Fruit fly (Drosophila melanogaster) whole organism, embryonic: ENCODE results near the gene CG16775.

Experiments used
- Abd-B ChIP-seq: fragments of 200-800 bp; sonication (Bioruptor generic); optimal IDR thresholded peaks from 2 replicates; lab custom pipeline; 2018; ENCODE audit warnings: missing biosample characterization, mild to moderate bottlenecking, missing genetic modification characterization, moderate library complexity
- CG10543 ChIP-seq: fragments of 200-800 bp; sonication (Bioruptor generic); optimal IDR thresholded peaks from 3 replicates; lab custom pipeline; 2017; ENCODE audit warnings: missing biosample characterization, mild to moderate bottlenecking, missing genetic modification characterization, moderate library complexity
- CG11504 ChIP-seq: fragments of 200-800 bp; sonication (Bioruptor generic); optimal IDR thresholded peaks from 3 replicates; lab custom pipeline; 2019; ENCODE audit warnings: missing biosample characterization, mild to moderate bottlenecking, missing genetic modification characterization, moderate library complexity
- CG14667 ChIP-seq: fragments of 200-800 bp; sonication (Bioruptor generic); IDR thresholded peaks from 2 replicates; pipeline ENCODE4 v1.3.6; 2022; ENCODE audit warnings: missing biosample characterization, missing genetic modification characterization
- CG14860 ChIP-seq: fragments of 200-800 bp; sonication (Bioruptor generic); IDR thresholded peaks from 3 replicates; pipeline ENCODE4 v1.3.6; 2022; ENCODE audit warnings: missing biosample characterization, missing genetic modification characterization; ENCODE audit not compliant: partially characterized antibody
- CG17361 ChIP-seq: fragments of 200-800 bp; sonication (Bioruptor generic); IDR thresholded peaks from 3 replicates; pipeline ENCODE4 v1.3.6; 2022; ENCODE audit warnings: missing biosample characterization, missing genetic modification characterization
- CG17612 ChIP-seq: fragments of 200-800 bp; sonication (Bioruptor generic); IDR thresholded peaks from 2 replicates; pipeline ENCODE4 v1.3.6; 2022; ENCODE audit warnings: missing biosample characterization, missing genetic modification characterization
- CG18011 ChIP-seq: fragments of 200-800 bp; sonication (Bioruptor generic); optimal IDR thresholded peaks from 2 replicates; lab custom pipeline; 2017; ENCODE audit warnings: missing biosample characterization, missing genetic modification characterization, mild to moderate bottlenecking, moderate library complexity, missing genotype
- CG1832 ChIP-seq: fragments of 200-800 bp; sonication (Bioruptor generic); optimal IDR thresholded peaks from 2 replicates; lab custom pipeline; 2017; ENCODE audit warnings: missing biosample characterization, mild to moderate bottlenecking, missing genetic modification characterization, inconsistent platforms
- CG18599 ChIP-seq: fragments of 200-800 bp; sonication (Bioruptor generic); optimal IDR thresholded peaks from 3 replicates; lab custom pipeline; 2017; ENCODE audit warnings: missing biosample characterization, missing genetic modification characterization, mild to moderate bottlenecking, moderate library complexity, missing genetic modification reagents
- CG18619 ChIP-seq: fragments of 200-800 bp; sonication (Bioruptor generic); optimal IDR thresholded peaks from 3 replicates; lab custom pipeline; 2017; ENCODE audit warnings: missing biosample characterization, mild to moderate bottlenecking, missing genetic modification characterization
- CG2889 ChIP-seq: fragments of 200-800 bp; sonication (Bioruptor generic); IDR thresholded peaks from 3 replicates; pipeline ENCODE4 v1.3.6; 2022; ENCODE audit warnings: missing biosample characterization, missing genetic modification characterization
- CG3838 ChIP-seq: fragments of 200-800 bp; sonication (Bioruptor generic); optimal IDR thresholded peaks from 3 replicates; lab custom pipeline; 2016; ENCODE audit warnings: missing biosample characterization, missing genetic modification characterization
- CG4707 ChIP-seq: fragments of 200-800 bp; sonication (Bioruptor generic); optimal IDR thresholded peaks from 2 replicates; lab custom pipeline; 2018; ENCODE audit warnings: missing biosample characterization, mild to moderate bottlenecking, missing genetic modification characterization, moderate library complexity
- CG4820 ChIP-seq: fragments of 200-800 bp; sonication (Bioruptor generic); optimal IDR thresholded peaks from 3 replicates; lab custom pipeline; 2016; ENCODE audit warnings: missing biosample characterization, missing genetic modification characterization
- CG5180 ChIP-seq: fragments of 200-800 bp; sonication (Bioruptor generic); optimal IDR thresholded peaks from 3 replicates; lab custom pipeline; 2017; ENCODE audit warnings: missing biosample characterization, missing genetic modification characterization, mild to moderate bottlenecking, moderate library complexity, missing genetic modification reagents
- CG6765 ChIP-seq: fragments of 200-800 bp; sonication (Bioruptor generic); optimal IDR thresholded peaks from 3 replicates; lab custom pipeline; 2017; ENCODE audit warnings: missing biosample characterization, mild to moderate bottlenecking, missing genetic modification characterization
- CG8388 ChIP-seq: fragments of 200-800 bp; sonication (Bioruptor generic); optimal IDR thresholded peaks from 2 replicates; lab custom pipeline; 2019; ENCODE audit warnings: missing biosample characterization, mild to moderate bottlenecking, missing genetic modification characterization, moderate library complexity
- D19B ChIP-seq: fragments of 200-800 bp; sonication (Bioruptor generic); optimal IDR thresholded peaks from 2 replicates; lab custom pipeline; 2017; ENCODE audit warnings: missing biosample characterization, mild to moderate bottlenecking, missing genetic modification characterization
- Deaf1 ChIP-seq: fragments of 200-800 bp; optimal IDR thresholded peaks from 3 replicates; lab custom pipeline; 2019; ENCODE audit warnings: missing biosample characterization, mild to moderate bottlenecking, missing genetic modification characterization, moderate library complexity
- Doc3 ChIP-seq: fragments of 200-800 bp; sonication (Bioruptor generic); IDR thresholded peaks from 3 replicates; pipeline ENCODE4 v1.3.6; 2022; ENCODE audit warnings: missing biosample characterization, missing genetic modification characterization; ENCODE audit not compliant: partially characterized antibody
- HLH54F ChIP-seq: fragments of 200-800 bp; sonication (Bioruptor generic); optimal IDR thresholded peaks from 3 replicates; lab custom pipeline; 2016; ENCODE audit warnings: missing biosample characterization, missing genetic modification characterization
- HmgZ ChIP-seq: fragments of 200-800 bp; sonication (Bioruptor generic); optimal IDR thresholded peaks from 2 replicates; lab custom pipeline; 2018; ENCODE audit warnings: missing biosample characterization, mild to moderate bottlenecking, missing genetic modification characterization
- Hmr ChIP-seq: fragments of 200-800 bp; sonication (Bioruptor generic); optimal IDR thresholded peaks from 3 replicates; lab custom pipeline; 2017; ENCODE audit warnings: mild to moderate bottlenecking, missing biosample characterization, missing genetic modification reagents, missing genetic modification characterization
- Lim3 ChIP-seq: fragments of 200-800 bp; sonication (Bioruptor generic); IDR thresholded peaks from 2 replicates; pipeline ENCODE4 v1.3.6; 2022; ENCODE audit warnings: missing biosample characterization, missing genetic modification characterization
- Myb ChIP-seq: fragments of 200-800 bp; sonication (Bioruptor generic); optimal IDR thresholded peaks from 2 replicates; lab custom pipeline; 2016; ENCODE audit warnings: missing biosample characterization, missing genetic modification characterization
- NfI ChIP-seq: fragments of 200-800 bp; sonication (Bioruptor generic); optimal IDR thresholded peaks from 3 replicates; lab custom pipeline; 2018; ENCODE audit warnings: missing biosample characterization, mild to moderate bottlenecking, missing genetic modification characterization, moderate library complexity
- Optix ChIP-seq: fragments of 200-800 bp; sonication (Bioruptor generic); IDR thresholded peaks from 3 replicates; pipeline ENCODE4 v1.3.6; 2022; ENCODE audit warnings: missing biosample characterization, missing genetic modification characterization
- PHDP ChIP-seq: fragments of 200-800 bp; sonication (Bioruptor generic); optimal IDR thresholded peaks from 3 replicates; lab custom pipeline; 2018; ENCODE audit warnings: missing biosample characterization, mild to moderate bottlenecking, missing genetic modification characterization, moderate library complexity
- Rx ChIP-seq: fragments of 200-800 bp; sonication (Bioruptor generic); IDR thresholded peaks from 2 replicates; pipeline ENCODE4 v1.3.6; 2022; ENCODE audit warnings: missing biosample characterization, missing genetic modification characterization
- Ssrp ChIP-seq: fragments of 200-800 bp; sonication (Bioruptor generic); optimal IDR thresholded peaks from 2 replicates; lab custom pipeline; 2018; ENCODE audit warnings: missing biosample characterization, mild to moderate bottlenecking, missing genetic modification characterization, moderate library complexity
- Stat92E ChIP-seq, 3 experiments: fragments of >200 bp in 2 of 3; fragments of 200-800 bp in 1 of 3; sonication (Bioruptor generic) in 1 of 3; optimal IDR thresholded peaks; 2 replicates each; lab custom pipeline; 2017 to 2019; ENCODE audit warnings: missing biosample characterization in 3 of 3, missing genetic modification characterization in 3 of 3, mild to moderate bottlenecking in 1 of 3, moderate library complexity in 1 of 3
- Taf1 ChIP-seq: fragments of 200-800 bp; sonication (Bioruptor generic); IDR thresholded peaks from 2 replicates; pipeline ENCODE4 v1.3.6; 2022; ENCODE audit warnings: missing biosample characterization, missing genetic modification characterization
- YL-1 ChIP-seq: fragments of 200-800 bp; sonication (Bioruptor generic); optimal IDR thresholded peaks from 3 replicates; lab custom pipeline; 2017; ENCODE audit warnings: missing biosample characterization, mild to moderate bottlenecking, missing genetic modification characterization
- ab ChIP-seq: fragments of 200-800 bp; sonication (Bioruptor generic); optimal IDR thresholded peaks from 2 replicates; lab custom pipeline; 2016; ENCODE audit warnings: missing biosample characterization, missing genetic modification characterization
- ara ChIP-seq: fragments of 200-800 bp; sonication (Bioruptor generic); IDR thresholded peaks from 2 replicates; pipeline ENCODE4 v1.3.6; 2022; ENCODE audit warnings: missing biosample characterization, missing genetic modification characterization
- ash1 ChIP-seq: fragments of 200-800 bp; sonication (Bioruptor generic); optimal IDR thresholded peaks from 2 replicates; lab custom pipeline; 2018; ENCODE audit warnings: missing biosample characterization, mild to moderate bottlenecking, missing genetic modification characterization
- bab2 ChIP-seq: fragments of 200-800 bp; sonication (Bioruptor generic); optimal IDR thresholded peaks from 2 replicates; lab custom pipeline; 2016; ENCODE audit warnings: missing biosample characterization, missing genetic modification characterization
- corto ChIP-seq: fragments of 200-800 bp; sonication (Bioruptor generic); optimal IDR thresholded peaks from 2 replicates; lab custom pipeline; 2016; ENCODE audit warnings: missing biosample characterization, mild to moderate bottlenecking, missing genetic modification characterization, moderate library complexity
- crol ChIP-seq: fragments of 200-800 bp; sonication (Bioruptor generic); IDR thresholded peaks from 2 replicates; pipeline ENCODE4 v1.3.6; 2022; ENCODE audit warnings: missing biosample characterization, missing genetic modification characterization
- cwo ChIP-seq: fragments of 200-800 bp; sonication (Bioruptor generic); optimal IDR thresholded peaks from 3 replicates; lab custom pipeline; 2017; ENCODE audit warnings: missing biosample characterization, missing genetic modification characterization, mild to moderate bottlenecking, moderate library complexity, missing genetic modification reagents
- dati ChIP-seq: fragments of 200-800 bp; sonication (Bioruptor generic); IDR thresholded peaks from 2 replicates; pipeline ENCODE4 v1.3.6; 2022; ENCODE audit warnings: missing biosample characterization, missing genetic modification characterization
- esg ChIP-seq: fragments of 200-800 bp; sonication (Bioruptor generic); conservative IDR thresholded peaks from 2 replicates; pipeline ENCODE4 v1.3.6; 2022; ENCODE audit warnings: missing biosample characterization, missing genetic modification characterization
- ftz-f1 ChIP-seq: fragments of 200-800 bp; sonication (Bioruptor generic); optimal IDR thresholded peaks from 2 replicates; lab custom pipeline; 2016; ENCODE audit warnings: missing biosample characterization, missing genetic modification characterization
- fu2 ChIP-seq: fragments of 200-800 bp; sonication (Bioruptor generic); optimal IDR thresholded peaks from 2 replicates; lab custom pipeline; 2016; ENCODE audit warnings: missing biosample characterization, missing genetic modification characterization
- hth ChIP-seq: fragments of >200 bp; optimal IDR thresholded peaks from 2 replicates; lab custom pipeline; 2017; ENCODE audit warnings: inconsistent platforms
- phol ChIP-seq: fragments of 200-800 bp; sonication (Bioruptor generic); optimal IDR thresholded peaks from 3 replicates; lab custom pipeline; 2018; ENCODE audit warnings: missing biosample characterization, mild to moderate bottlenecking, missing genetic modification characterization, moderate library complexity
- sc ChIP-seq, 3 experiments: fragments of >200 bp in 2 of 3; fragments of 200-800 bp in 1 of 3; sonication (Bioruptor generic) in 1 of 3; optimal IDR thresholded peaks; 2 replicates in 2 of 3; 3 replicates in 1 of 3; lab custom pipeline; 2017; ENCODE audit warnings: mild to moderate bottlenecking in 1 of 3, missing biosample characterization in 1 of 3, missing genetic modification characterization in 1 of 3, missing genetic modification reagents in 1 of 3
- sens-2 ChIP-seq: fragments of 200-800 bp; sonication (Bioruptor generic); IDR thresholded peaks from 2 replicates; pipeline ENCODE4 v1.3.6; 2022; ENCODE audit warnings: missing biosample characterization, missing genetic modification characterization
- so ChIP-seq: fragments of 200-800 bp; sonication (Bioruptor generic); IDR thresholded peaks from 3 replicates; pipeline ENCODE4 v1.3.6; 2022; ENCODE audit warnings: missing biosample characterization, missing genetic modification characterization
- sob ChIP-seq: fragments of 200-800 bp; sonication (Bioruptor generic); IDR thresholded peaks from 2 replicates; pipeline ENCODE4 v1.3.6; 2022; ENCODE audit warnings: missing biosample characterization, missing genetic modification characterization

CG16775 gene

dm6 chr3L:17912448-17912847 lies 26.0 kb upstream of the CG16775 start, which contains the start of gene CG5290 (continued):
- TF ChIP-seq ab = no peak
- no peak for TF ChIP-seq cwo
- no peak for TF ChIP-seq Ssrp (tag; lab: Kevin White, UChicago)
- TF ChIP-seq HmgZ (tag; lab: Kevin White, UChicago) = peak; percentile 61
- TF ChIP-seq corto (GFP tag; lab: Kevin White, UChicago) = no peak
- TF ChIP-seq CG4707 (GFP tag; lab: Kevin White, UChicago) = no peak
- no peak for TF ChIP-seq CG11504 (tag; lab: Kevin White, UChicago)
- no peak for TF ChIP-seq so (GFP tag; lab: Robert Waterston, UW)
- peak; percentile 28 for TF ChIP-seq bab2 (GFP tag; lab: Kevin White, UChicago)
- TF ChIP-seq sens-2 (GFP tag; lab: Robert Waterston, UW) = no peak
- TF ChIP-seq CG2889 (GFP tag; lab: Robert Waterston, UW) = no peak
- no peak for TF ChIP-seq CG5180 (GFP tag; lab: Kevin White, UChicago)
- TF ChIP-seq Deaf1 (tag; lab: Kevin White, UChicago) = no peak
- no peak for TF ChIP-seq ash1 (GFP tag; lab: Kevin White, UChicago)
- TF ChIP-seq D19B (GFP tag; lab: Kevin White, UChicago) = no peak
- TF ChIP-seq Hmr (GFP tag; lab: Kevin White, UChicago) = no peak
- TF ChIP-seq CG14667 (GFP tag; lab: Robert Waterston, UW) = no peak
- peak; percentile 18; the same call in 1 of the 3 replicates for TF ChIP-seq CG14860 (GFP tag; lab: Robert Waterston, UW)
- no peak for TF ChIP-seq CG18011 (GFP tag; lab: Kevin White, UChicago)
- no peak for TF ChIP-seq CG18599 (GFP tag; lab: Kevin White, UChicago)
- no peak for TF ChIP-seq CG18619 (GFP tag; lab: Kevin White, UChicago)
- TF ChIP-seq crol (GFP tag; lab: Robert Waterston, UW) = no peak
- TF ChIP-seq phol = peak; percentile 33
- peak; percentile 69 for TF ChIP-seq Myb (GFP tag; lab: Kevin White, UChicago)
- TF ChIP-seq CG6765 (GFP tag; lab: Kevin White, UChicago) = no peak
- peak; percentile 41 for TF ChIP-seq HLH54F
- no peak for TF ChIP-seq Optix (GFP tag; lab: Robert Waterston, UW)
- no peak for TF ChIP-seq Rx (GFP tag; lab: Robert Waterston, UW)
- peak; percentile 1 for TF ChIP-seq CG4820
- no peak for TF ChIP-seq CG1832 (GFP tag; lab: Kevin White, UChicago)
- TF ChIP-seq ara (GFP tag; lab: Robert Waterston, UW) = no peak
- TF ChIP-seq ftz-f1 (GFP tag; lab: Kevin White, UChicago) = no peak
- TF ChIP-seq Stat92E (GFP tag; optimal IDR thresholded peaks at IDR 0.05; lab: Kevin White, UChicago) = no peak
- no peak for TF ChIP-seq Lim3 (GFP tag; lab: Robert Waterston, UW)
- peak; percentile 8 for TF ChIP-seq fu2 (GFP tag; lab: Kevin White, UChicago)
- peak; percentile 75 for TF ChIP-seq Doc3 (GFP tag; lab: Robert Waterston, UW)
- TF ChIP-seq sc (optimal IDR thresholded peaks at IDR 0.05; lab: Kevin White, UChicago) = no peak
- no peak for TF ChIP-seq sc (GFP tag; optimal IDR thresholded peaks at IDR 0.05; lab: Kevin White, UChicago)
- TF ChIP-seq NfI (GFP tag; lab: Kevin White, UChicago) = peak; percentile 7
- no peak for TF ChIP-seq sob (GFP tag; lab: Robert Waterston, UW)
- TF ChIP-seq YL-1 (GFP tag; lab: Kevin White, UChicago) = no peak
- no peak for TF ChIP-seq Taf1 (GFP tag; lab: Robert Waterston, UW)
- no peak for TF ChIP-seq CG17612
- no peak for TF ChIP-seq PHDP (tag; lab: Kevin White, UChicago)
- TF ChIP-seq CG17361 = peak; percentile 40; the same call in 2 of the 3 replicates
- TF ChIP-seq CG10543 (GFP tag; lab: Kevin White, UChicago) = no peak
- no peak for TF ChIP-seq Abd-B (GFP tag; lab: Kevin White, UChicago)
- no peak for TF ChIP-seq CG3838 (GFP tag; lab: Kevin White, UChicago)
- TF ChIP-seq hth (lab: Kevin White, UChicago) = no peak
- no peak for TF ChIP-seq esg (GFP tag; lab: Robert Waterston, UW)
- no peak for TF ChIP-seq CG8388 (GFP tag; lab: Kevin White, UChicago)
- no peak for TF ChIP-seq dati (GFP tag; lab: Robert Waterston, UW)
